Fruit fly (Drosophila melanogaster) whole organism, embryonic: ENCODE results near the gene mnd.

Experiments
- Atf3 ChIP-seq: fragments of 200-800 bp; sonication (Bioruptor generic); optimal IDR thresholded peaks from 3 replicates; lab custom pipeline; 2016; ENCODE audit warnings: missing biosample characterization, missing genetic modification characterization
- Atf6 ChIP-seq: fragments of 200-800 bp; sonication (Bioruptor generic); IDR thresholded peaks from 2 replicates; pipeline ENCODE4 v1.3.6; 2022; ENCODE audit warnings: missing biosample characterization, missing genetic modification characterization
- CG10147 ChIP-seq: fragments of 200-800 bp; sonication (Bioruptor generic); optimal IDR thresholded peaks from 2 replicates; lab custom pipeline; 2019; ENCODE audit warnings: missing biosample characterization, mild to moderate bottlenecking, missing genetic modification characterization, moderate library complexity
- CG10979 ChIP-seq: fragments of 200-800 bp; sonication (Bioruptor generic); optimal IDR thresholded peaks from 2 replicates; lab custom pipeline; 2018; ENCODE audit warnings: missing biosample characterization, mild to moderate bottlenecking, missing genetic modification characterization, moderate library complexity
- CG11085 ChIP-seq: fragments of 200-800 bp; sonication (Bioruptor generic); IDR thresholded peaks from 2 replicates; pipeline ENCODE4 v1.3.6; 2022; ENCODE audit warnings: missing biosample characterization, missing genetic modification characterization
- CG11504 ChIP-seq: fragments of 200-800 bp; sonication (Bioruptor generic); optimal IDR thresholded peaks from 3 replicates; lab custom pipeline; 2019; ENCODE audit warnings: missing biosample characterization, mild to moderate bottlenecking, missing genetic modification characterization, moderate library complexity
- CG12659 ChIP-seq: fragments of 200-800 bp; sonication (Bioruptor generic); optimal IDR thresholded peaks from 3 replicates; lab custom pipeline; 2017; ENCODE audit warnings: mild to moderate bottlenecking, missing biosample characterization, missing genetic modification reagents, missing genetic modification characterization
- CG13894 ChIP-seq: fragments of 200-800 bp; sonication (Bioruptor generic); optimal IDR thresholded peaks from 3 replicates; lab custom pipeline; 2018; ENCODE audit warnings: missing biosample characterization, mild to moderate bottlenecking, missing genetic modification characterization, moderate library complexity
- CG14014 ChIP-seq: fragments of 200-800 bp; sonication (Bioruptor generic); IDR thresholded peaks from 2 replicates; pipeline ENCODE4 v1.3.6; 2022; ENCODE audit warnings: missing biosample characterization, missing genetic modification characterization
- CG15696 ChIP-seq: fragments of 200-800 bp; sonication (Bioruptor generic); optimal IDR thresholded peaks from 2 replicates; lab custom pipeline; 2019; ENCODE audit warnings: missing biosample characterization, mild to moderate bottlenecking, missing genetic modification characterization, moderate library complexity
- CG16813 ChIP-seq: fragments of 200-800 bp; sonication (Bioruptor generic); IDR thresholded peaks from 3 replicates; pipeline ENCODE4 v1.3.6; 2022; ENCODE audit warnings: missing biosample characterization, missing genetic modification characterization; ENCODE audit not compliant: partially characterized antibody
- CG17359 ChIP-seq: fragments of 200-800 bp; sonication (Bioruptor generic); optimal IDR thresholded peaks from 3 replicates; lab custom pipeline; 2018; ENCODE audit warnings: missing biosample characterization, mild to moderate bottlenecking, missing genetic modification characterization, moderate library complexity
- CG17361 ChIP-seq: fragments of 200-800 bp; sonication (Bioruptor generic); IDR thresholded peaks from 3 replicates; pipeline ENCODE4 v1.3.6; 2022; ENCODE audit warnings: missing biosample characterization, missing genetic modification characterization
- CG2202 ChIP-seq: fragments of 200-800 bp; sonication (Bioruptor generic); optimal IDR thresholded peaks from 2 replicates; lab custom pipeline; 2018; ENCODE audit warnings: missing biosample characterization, mild to moderate bottlenecking, missing genetic modification characterization
- CG2712 ChIP-seq: fragments of 200-800 bp; optimal IDR thresholded peaks from 3 replicates; lab custom pipeline; 2019; ENCODE audit warnings: missing biosample characterization, mild to moderate bottlenecking, missing genetic modification characterization, moderate library complexity
- CG31224 ChIP-seq: fragments of 200-800 bp; sonication (Bioruptor generic); IDR thresholded peaks from 2 replicates; pipeline ENCODE4 v1.3.6; 2022; ENCODE audit warnings: missing biosample characterization, missing genetic modification characterization
- CG31388 ChIP-seq: fragments of 200-800 bp; sonication (Bioruptor generic); optimal IDR thresholded peaks from 2 replicates; lab custom pipeline; 2016; ENCODE audit warnings: missing biosample characterization, missing genetic modification characterization
- CG3407 ChIP-seq: fragments of 200-800 bp; sonication (Bioruptor generic); optimal IDR thresholded peaks from 2 replicates; lab custom pipeline; 2018; ENCODE audit warnings: missing biosample characterization, mild to moderate bottlenecking, missing genetic modification characterization
- CG3995 ChIP-seq: fragments of 200-800 bp; sonication (Bioruptor generic); optimal IDR thresholded peaks from 3 replicates; lab custom pipeline; 2016; ENCODE audit warnings: missing biosample characterization, missing genetic modification characterization
- CG6175 ChIP-seq: fragments of 200-800 bp; sonication (Bioruptor generic); IDR thresholded peaks from 3 replicates; pipeline ENCODE4 v1.3.6; 2022; ENCODE audit warnings: missing biosample characterization, missing genetic modification characterization
- CG7963 ChIP-seq: fragments of 200-800 bp; sonication (Bioruptor generic); IDR thresholded peaks from 3 replicates; pipeline ENCODE4 v1.3.6; 2022; ENCODE audit warnings: missing biosample characterization, missing genetic modification characterization; ENCODE audit not compliant: partially characterized antibody
- CG9215 ChIP-seq: fragments of 200-800 bp; sonication (Bioruptor generic); IDR thresholded peaks from 2 replicates; pipeline ENCODE4 v1.3.6; 2022; ENCODE audit warnings: missing biosample characterization, missing genetic modification characterization
- Camta ChIP-seq: fragments of 200-800 bp; sonication (Bioruptor generic); optimal IDR thresholded peaks from 2 replicates; lab custom pipeline; 2016; ENCODE audit warnings: missing biosample characterization, missing genetic modification characterization
- Chrac-16 ChIP-seq: fragments of 200-800 bp; sonication (Bioruptor generic); optimal IDR thresholded peaks from 3 replicates; lab custom pipeline; 2016; ENCODE audit warnings: missing biosample characterization, missing genetic modification characterization
- CoRest ChIP-seq: fragments of 200-800 bp; sonication (Bioruptor generic); optimal IDR thresholded peaks from 3 replicates; lab custom pipeline; 2018; ENCODE audit warnings: missing biosample characterization, mild to moderate bottlenecking, missing genetic modification characterization, moderate library complexity
- Dip3 ChIP-seq: fragments of 200-800 bp; sonication (Bioruptor generic); optimal IDR thresholded peaks from 3 replicates; lab custom pipeline; 2016; ENCODE audit warnings: missing biosample characterization, missing genetic modification characterization
- Doc2 ChIP-seq: fragments of 200-800 bp; sonication (Bioruptor generic); IDR thresholded peaks from 2 replicates; pipeline ENCODE4 v1.3.6; 2022; ENCODE audit warnings: missing biosample characterization, missing genetic modification characterization
- Eip74EF ChIP-seq, 2 experiments: fragments of 200-800 bp in 1 of 2; fragments of >200 bp in 1 of 2; sonication (Bioruptor generic) in 1 of 2; optimal IDR thresholded peaks; 2 replicates each; lab custom pipeline; 2017 to 2019; ENCODE audit warnings: missing biosample characterization in 2 of 2, missing genetic modification characterization in 2 of 2, mild to moderate bottlenecking in 1 of 2, moderate library complexity in 1 of 2
- Elba2 ChIP-seq: fragments of 200-800 bp; sonication (Bioruptor generic); optimal IDR thresholded peaks from 3 replicates; lab custom pipeline; 2016; ENCODE audit warnings: missing biosample characterization, missing genetic modification characterization
- HHEX ChIP-seq: fragments of 200-800 bp; sonication (Bioruptor generic); optimal IDR thresholded peaks from 3 replicates; lab custom pipeline; 2017; ENCODE audit warnings: missing biosample characterization, mild to moderate bottlenecking, missing genetic modification characterization, missing genetic modification reagents
- Jarid2 ChIP-seq: fragments of 200-800 bp; sonication (Bioruptor generic); optimal IDR thresholded peaks from 3 replicates; lab custom pipeline; 2017; ENCODE audit warnings: mild to moderate bottlenecking, missing biosample characterization, missing genetic modification reagents, missing genetic modification characterization
- Neu2 ChIP-seq: fragments of 200-800 bp; sonication (Bioruptor generic); optimal IDR thresholded peaks from 3 replicates; lab custom pipeline; 2016; ENCODE audit warnings: missing biosample characterization, missing genetic modification characterization, borderline replicate concordance
- Trl ChIP-seq, 3 experiments: fragments of >200 bp in 2 of 3; fragments of 200-800 bp in 1 of 3; sonication (Bioruptor generic) in 1 of 3; optimal IDR thresholded peaks; 2 replicates in 1 of 3; 3 replicates in 2 of 3; lab custom pipeline; 2016 to 2017; ENCODE audit warnings: missing biosample characterization in 1 of 3, missing genetic modification characterization in 1 of 3
- Usf ChIP-seq: fragments of 200-800 bp; sonication (Bioruptor generic); optimal IDR thresholded peaks from 2 replicates; lab custom pipeline; 2017; ENCODE audit warnings: missing genotype, missing biosample characterization, missing genetic modification characterization
- Xrp1 ChIP-seq: fragments of 200-800 bp; sonication (Bioruptor generic); IDR thresholded peaks from 2 replicates; pipeline ENCODE4 v1.3.6; 2022; ENCODE audit warnings: missing biosample characterization, missing genetic modification characterization
- ac ChIP-seq: fragments of 200-800 bp; sonication (Bioruptor generic); optimal IDR thresholded peaks from 3 replicates; lab custom pipeline; 2017; ENCODE audit warnings: missing biosample characterization, mild to moderate bottlenecking, missing genetic modification characterization
- al ChIP-seq: fragments of 200-800 bp; sonication (Bioruptor generic); IDR thresholded peaks from 2 replicates; pipeline ENCODE4 v1.3.6; 2022; ENCODE audit warnings: missing biosample characterization, missing genetic modification characterization
- cg ChIP-seq: fragments of 200-800 bp; sonication (Bioruptor generic); optimal IDR thresholded peaks from 3 replicates; lab custom pipeline; 2019; ENCODE audit warnings: missing biosample characterization, mild to moderate bottlenecking, missing genetic modification characterization, moderate library complexity
- fd96Cb ChIP-seq: fragments of 200-800 bp; sonication (Bioruptor generic); optimal IDR thresholded peaks from 2 replicates; lab custom pipeline; 2018; ENCODE audit warnings: missing biosample characterization, mild to moderate bottlenecking, missing genetic modification characterization, moderate library complexity
- hkb ChIP-seq, 2 experiments: fragments of 200-800 bp in 1 of 2; fragments of >200 bp in 1 of 2; sonication (Bioruptor generic) in 1 of 2; IDR thresholded peaks in 1 of 2; optimal IDR thresholded peaks in 1 of 2; 2 replicates each; pipeline versions ENCODE4 v1.3.6 to Lab custom; 2017 to 2022; ENCODE audit warnings: missing biosample characterization in 1 of 2, missing genetic modification characterization in 1 of 2
- jumu ChIP-seq: fragments of 200-800 bp; sonication (Bioruptor generic); optimal IDR thresholded peaks from 3 replicates; lab custom pipeline; 2016; ENCODE audit warnings: missing biosample characterization, missing genetic modification characterization
- kni ChIP-seq: fragments of 200-800 bp; sonication (Bioruptor generic); optimal IDR thresholded peaks from 3 replicates; lab custom pipeline; 2017; ENCODE audit warnings: mild to moderate bottlenecking, missing biosample characterization, missing genetic modification reagents, missing genetic modification characterization
- lilli ChIP-seq: fragments of 200-800 bp; sonication (Bioruptor generic); optimal IDR thresholded peaks from 3 replicates; lab custom pipeline; 2016; ENCODE audit warnings: missing biosample characterization, missing genetic modification characterization
- oc ChIP-seq: fragments of 200-800 bp; sonication (Bioruptor generic); optimal IDR thresholded peaks from 2 replicates; lab custom pipeline; 2018; ENCODE audit warnings: missing biosample characterization, mild to moderate bottlenecking, missing genetic modification characterization, moderate library complexity
- pho ChIP-seq: fragments of 200-800 bp; sonication (Bioruptor generic); optimal IDR thresholded peaks from 2 replicates; lab custom pipeline; 2016; ENCODE audit warnings: missing biosample characterization, missing genetic modification characterization
- sna ChIP-seq: fragments of 200-800 bp; sonication (Bioruptor generic); IDR thresholded peaks from 2 replicates; pipeline ENCODE4 v1.3.6; 2022; ENCODE audit warnings: missing biosample characterization, missing genetic modification characterization; ENCODE audit not compliant: partially characterized antibody
- tx ChIP-seq: fragments of 200-800 bp; sonication (Bioruptor generic); optimal IDR thresholded peaks from 2 replicates; lab custom pipeline; 2016; ENCODE audit warnings: missing biosample characterization, missing genetic modification characterization
- unc-4 ChIP-seq: fragments of 200-800 bp; sonication (Bioruptor generic); IDR thresholded peaks from 2 replicates; pipeline ENCODE4 v1.3.6; 2022; ENCODE audit warnings: missing biosample characterization, missing genetic modification characterization; ENCODE audit not compliant: partially characterized antibody
- vfl ChIP-seq: fragments of 200-800 bp; sonication (Bioruptor generic); optimal IDR thresholded peaks from 2 replicates; lab custom pipeline; 2016; ENCODE audit warnings: missing biosample characterization, missing genetic modification characterization
- vnd ChIP-seq: fragments of 200-800 bp; sonication (Bioruptor generic); IDR thresholded peaks from 3 replicates; pipeline ENCODE4 v1.3.6; 2022; ENCODE audit warnings: missing biosample characterization, missing genetic modification characterization; ENCODE audit not compliant: partially characterized antibody

mnd gene

dm6 chr3L:14969171-14969570, 15.7 kb upstream of the mnd start, which contains the start of gene Tom (continued):
- TF ChIP-seq CG10147 (GFP tag; lab: Kevin White, UChicago) (no peak), pho (GFP tag; lab: Kevin White, UChicago) (no peak), Dip3 (GFP tag; lab: Kevin White, UChicago) (no peak), CG2712 (no peak), CG31388 (GFP tag; lab: Kevin White, UChicago) (no peak), HHEX (GFP tag; lab: Kevin White, UChicago) (no peak), Xrp1 (no peak), Elba2 (GFP tag; lab: Kevin White, UChicago) (peak; percentile 50), Atf6 (GFP tag; lab: Robert Waterston, UW) (no peak), kni (GFP tag; lab: Kevin White, UChicago) (peak; percentile 98), al (GFP tag; lab: Robert Waterston, UW) (no peak), Chrac-16 (GFP tag; lab: Kevin White, UChicago) (no peak), Jarid2 (GFP tag; lab: Kevin White, UChicago) (peak; percentile 67), Camta (GFP tag; lab: Kevin White, UChicago) (no peak), CG7963 (GFP tag; lab: Robert Waterston, UW) (no peak), hkb (optimal IDR thresholded peaks at IDR 0.05; lab: Kevin White, UChicago) (no peak), hkb (GFP tag; IDR thresholded peaks at IDR 0.05; lab: Robert Waterston, UW) (no peak), Doc2 (GFP tag; lab: Robert Waterston, UW) (no peak), CoRest (tag; lab: Kevin White, UChicago) (no peak), CG3407 (GFP tag; lab: Kevin White, UChicago) (no peak), CG10979 (tag; lab: Kevin White, UChicago) (no peak), CG15696 (tag; lab: Kevin White, UChicago) (no peak), unc-4 (GFP tag; lab: Robert Waterston, UW) (no peak), Atf3 (GFP tag; lab: Kevin White, UChicago) (no peak), CG17361 (GFP tag; lab: Robert Waterston, UW) (no peak), CG9215 (GFP tag; lab: Robert Waterston, UW) (no peak), CG16813 (no peak), fd96Cb (tag; lab: Kevin White, UChicago) (no peak), Neu2 (peak; percentile 35), CG2202 (no peak), lilli (GFP tag; lab: Kevin White, UChicago) (peak; percentile 52), Eip74EF (GFP tag; optimal IDR thresholded peaks at IDR 0.05; lab: Kevin White, UChicago) (no peak), CG11085 (GFP tag; lab: Robert Waterston, UW) (no peak), vfl (GFP tag; lab: Kevin White, UChicago) (no peak), Usf (GFP tag; lab: Kevin White, UChicago) (no peak), ac (GFP tag; lab: Kevin White, UChicago) (peak; percentile 33), jumu (GFP tag; lab: Kevin White, UChicago) (no peak), cg (GFP tag; lab: Kevin White, UChicago) (no peak), CG6175 (no peak), sna (GFP tag; lab: Robert Waterston, UW) (no peak), CG3995 (GFP tag; lab: Kevin White, UChicago) (no peak), CG11504 (no peak), CG31224 (no peak), tx (GFP tag; lab: Kevin White, UChicago) (no peak), oc (tag; lab: Kevin White, UChicago) (no peak), CG17359 (tag; lab: Kevin White, UChicago) (no peak), CG13894 (no peak), CG14014 (GFP tag; lab: Robert Waterston, UW) (no peak), Trl (optimal IDR thresholded peaks at IDR 0.05; lab: Kevin White, UChicago) (peak in 1 of 2 experiments; percentile 99), Trl (GFP tag; optimal IDR thresholded peaks at IDR 0.05; lab: Kevin White, UChicago) (no peak), CG12659 (GFP tag; lab: Kevin White, UChicago) (no peak), vnd (GFP tag; lab: Robert Waterston, UW) (no peak)
